Fruit fly (Drosophila melanogaster) S2 (cell line): ENCODE data around the gene Polr2M.

ENCODE experiments used
- CG8478 ChIP-seq: fragments of >200 bp; optimal IDR thresholded peaks from 2 replicates; lab custom pipeline; 2018
- CTCF ChIP-seq, 2 experiments: fragments of >200 bp; optimal IDR thresholded peaks; 2 replicates each; lab custom pipeline; 2018

dm6 chr3R:19190020-19190419, 39.2 kb upstream of the Polr2M start:
- TF ChIP-seq CG8478 (lab: Kevin White, UChicago), result no peak
- TF ChIP-seq CTCF (optimal IDR thresholded peaks at IDR 0.05; lab: Kevin White, UChicago), result no peak
